Worm (Caenorhabditis elegans) whole organism, midembryonic: ENCODE results near the gene H01G02.3.

Experiments used
- T22C8.4 ChIP-seq: fragments of 200-800 bp; sonication (Bioruptor generic); IDR thresholded peaks from 2 replicates; pipeline ENCODE4 v1.3.6; 2022; ENCODE audit warnings: missing genetic modification characterization, missing compliant biosample characterization
- cog-1 ChIP-seq: sonication (generic microtip); optimal IDR thresholded peaks from 2 replicates; lab custom pipeline; 2016; ENCODE audit warnings: missing genetic modification characterization, missing compliant biosample characterization
- flt-1 ChIP-seq: fragments of 200-800 bp; sonication (Bioruptor generic); IDR thresholded peaks from 2 replicates; pipeline ENCODE4 v1.3.6; 2022; ENCODE audit warnings: missing genetic modification characterization, missing compliant biosample characterization
- klf-2 ChIP-seq: fragments of 200-800 bp; sonication (Bioruptor generic); conservative IDR thresholded peaks from 2 replicates; pipeline ENCODE4 v1.3.6; 2022; ENCODE audit warnings: missing genetic modification reagents, missing genetic modification characterization, missing compliant biosample characterization
- med-1 ChIP-seq: sonication (generic microtip); optimal IDR thresholded peaks from 2 replicates; lab custom pipeline; 2017; ENCODE audit warnings: missing genetic modification characterization, mild to moderate bottlenecking, missing compliant biosample characterization, antibody characterized with exemption, missing genetic modification reagents; ENCODE audit not compliant: insufficient read depth
- ref-1 ChIP-seq: fragments of 200-800 bp; sonication (Bioruptor generic); conservative IDR thresholded peaks from 2 replicates; pipeline ENCODE4 v1.3.6; 2022; ENCODE audit warnings: missing genetic modification reagents, missing genetic modification characterization, missing compliant biosample characterization
- tab-1 ChIP-seq: fragments of 200-800 bp; sonication (Bioruptor generic); IDR thresholded peaks from 2 replicates; pipeline ENCODE4 v1.3.6; 2022; ENCODE audit warnings: missing genetic modification characterization, missing compliant biosample characterization
- ztf-23 ChIP-seq: fragments of 200-800 bp; sonication (Bioruptor generic); IDR thresholded peaks from 2 replicates; pipeline ENCODE4 v1.3.6; 2022; ENCODE audit warnings: missing genetic modification reagents, missing genetic modification characterization, missing compliant biosample characterization
- ztf-29 ChIP-seq: fragments of 200-800 bp; sonication (Bioruptor generic); IDR thresholded peaks from 2 replicates; pipeline ENCODE4 v1.3.6; 2022; ENCODE audit warnings: missing genetic modification reagents, missing genetic modification characterization, missing compliant biosample characterization

DNA sequence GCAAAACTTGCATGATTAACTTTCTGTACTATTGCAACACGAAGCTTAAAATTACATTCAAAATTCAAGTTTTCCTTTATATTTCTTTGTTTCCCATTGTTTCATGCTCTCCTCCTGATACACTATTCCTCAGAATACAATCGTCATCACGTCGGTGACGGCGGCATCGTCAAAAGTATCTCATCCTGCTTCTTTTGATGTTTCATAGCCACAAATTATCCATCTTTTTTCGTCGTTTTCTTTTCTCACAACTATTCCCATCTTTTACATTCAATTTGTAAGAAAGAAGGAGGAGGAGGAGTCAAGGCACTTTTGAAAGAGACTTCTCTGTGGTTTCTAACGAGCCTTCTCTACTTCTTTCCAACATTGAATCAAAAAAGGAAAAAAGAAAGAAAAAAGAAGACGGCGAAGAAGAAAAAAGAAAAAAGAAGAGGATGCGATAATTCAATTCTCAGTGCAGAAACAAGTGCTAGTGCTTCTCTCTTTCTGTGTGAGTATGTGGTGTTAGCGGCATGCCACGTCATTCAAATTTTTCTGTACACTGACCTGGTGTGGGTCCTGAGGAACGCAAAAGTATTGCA lies 3.9 kb downstream of the H01G02.3 start:
- TF ChIP-seq klf-2 (GFP tag; lab: Robert Waterston, UW) (no peak), cog-1 (no peak), flt-1 (GFP tag; lab: Robert Waterston, UW) (no peak), ztf-29 (no peak), ref-1 (GFP tag; lab: Robert Waterston, UW) (no peak), tab-1 (GFP tag; lab: Robert Waterston, UW) (no peak), T22C8.4 (no peak), med-1 (GFP tag; lab: Kevin White, UChicago) (no peak), ztf-23 (GFP tag; lab: Robert Waterston, UW) (no peak)
